Worm (Caenorhabditis elegans): ENCODE measurements around the gene C24F3.2.

- TF ChIP-seq grh-1 (GFP tag; IDR thresholded peaks at IDR 0.05): no peak
- TF ChIP-seq nhr-47 (tag; optimal IDR thresholded peaks at IDR 0.05): no peak
- no peak for TF ChIP-seq aly-2 (tag; optimal IDR thresholded peaks at IDR 0.05)
- TF ChIP-seq nhr-90 (tag; optimal IDR thresholded peaks at IDR 0.05; ENCODE audit: poor library complexity): no peak
These were observed 33.8 kb upstream of the C24F3.2 start for ce11 chrIV:10188505-10188904.

All from whole organism, L1 larva.